Fruit fly (Drosophila melanogaster) S2 (cell line): Measurements from ENCODE around the gene beat-VI.

Experiments used
- CG8478 ChIP-seq: fragments of >200 bp; optimal IDR thresholded peaks from 2 replicates; lab custom pipeline; 2018
- CTCF ChIP-seq, 2 experiments: fragments of >200 bp; optimal IDR thresholded peaks; 2 replicates each; lab custom pipeline; 2018

- no peak for TF ChIP-seq CTCF (optimal IDR thresholded peaks at IDR 0.05; lab: Kevin White, UChicago)
- no peak for TF ChIP-seq CG8478 (lab: Kevin White, UChicago)
Measured at dm6 chr3R:28417954-28418353, at the start of gene beat-VI.
